Worm (Caenorhabditis elegans): Measurements from ENCODE around the gene F17E9.16.

DNA sequence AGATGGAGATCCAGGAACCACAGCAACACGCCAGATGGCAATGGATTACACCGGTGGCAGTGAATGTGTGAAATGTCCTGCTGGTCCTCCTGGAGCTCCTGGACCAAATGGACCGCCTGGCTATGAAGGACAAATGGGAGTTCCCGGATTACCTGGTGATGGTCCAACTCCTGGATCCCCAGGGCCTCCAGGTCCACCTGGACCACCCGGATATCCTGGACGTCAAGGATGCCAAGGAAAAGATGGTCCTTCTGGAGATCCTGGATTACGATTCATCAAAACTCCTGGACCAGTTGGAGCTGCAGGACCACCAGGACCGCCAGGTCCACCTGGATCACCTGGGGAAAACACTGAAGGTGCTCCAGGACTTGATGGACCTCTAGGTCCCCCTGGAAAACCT lies 5.2 kb downstream of the F17E9.16 start:
- TF ChIP-seq lin-15B (tag; optimal IDR thresholded peaks at IDR 0.05): no peak
- no peak for TF ChIP-seq unc-39 (tag; optimal IDR thresholded peaks at IDR 0.05)
- no peak for TF ChIP-seq lir-3 (tag; optimal IDR thresholded peaks at IDR 0.05)
- no peak for TF ChIP-seq nhr-77 (tag; optimal IDR thresholded peaks at IDR 0.05)
- no peak for TF ChIP-seq lim-7 (GFP tag; IDR thresholded peaks at IDR 0.05)
- TF ChIP-seq Y75B8A.6 (GFP tag; IDR thresholded peaks at IDR 0.05): no peak
- no peak for TF ChIP-seq skn-1 (tag; optimal IDR thresholded peaks at IDR 0.05)
- no peak for TF ChIP-seq tra-1 (GFP tag; IDR thresholded peaks at IDR 0.05)
- no peak for TF ChIP-seq saeg-2 (GFP tag; IDR thresholded peaks at IDR 0.05)
- no peak for TF ChIP-seq aha-1 (tag)
- no peak for TF ChIP-seq fos-1 (tag; optimal IDR thresholded peaks at IDR 0.05)
- no peak for TF ChIP-seq Y48G9A.11 (GFP tag; IDR thresholded peaks at IDR 0.05)
- TF ChIP-seq tag-97 (GFP tag; IDR thresholded peaks at IDR 0.05): no peak
- no peak for TF ChIP-seq ama-1 (optimal IDR thresholded peaks at IDR 0.05)
